Fruit fly (Drosophila melanogaster) whole organism, embryonic: ENCODE measurements around the gene mRpL20.
A peak's percentile ranks its signal among the peaks of the same experiment; 100 is the strongest.

Source experiments
- Adf1 ChIP-seq: fragments of 200-800 bp; sonication (Bioruptor generic); IDR thresholded peaks from 2 replicates; pipeline ENCODE4 v1.3.6; 2022; ENCODE audit warnings: missing biosample characterization, missing genetic modification characterization
- Awh ChIP-seq: fragments of 200-800 bp; sonication (Bioruptor generic); IDR thresholded peaks from 2 replicates; pipeline ENCODE4, ENCODE4 v1.3.6; 2022; ENCODE audit warnings: missing biosample characterization, missing genetic modification characterization
- CG10431 ChIP-seq: fragments of 200-800 bp; sonication (Bioruptor generic); optimal IDR thresholded peaks from 3 replicates; lab custom pipeline; 2018; ENCODE audit warnings: missing biosample characterization, mild to moderate bottlenecking, missing genetic modification characterization
- CG11560 ChIP-seq: fragments of 200-800 bp; sonication (Bioruptor generic); IDR thresholded peaks from 3 replicates; pipeline ENCODE4 v1.3.6; 2022; ENCODE audit warnings: missing biosample characterization, missing genetic modification characterization
- CG13296 ChIP-seq: fragments of 200-800 bp; sonication (Bioruptor generic); optimal IDR thresholded peaks from 3 replicates; lab custom pipeline; 2018; ENCODE audit warnings: missing biosample characterization, mild to moderate bottlenecking, missing genetic modification characterization
- CG13624 ChIP-seq: fragments of 200-800 bp; sonication (Bioruptor generic); optimal IDR thresholded peaks from 2 replicates; lab custom pipeline; 2016; ENCODE audit warnings: missing biosample characterization, missing genetic modification characterization
- CG14965 ChIP-seq: fragments of 200-800 bp; sonication (Bioruptor generic); optimal IDR thresholded peaks from 2 replicates; lab custom pipeline; 2016; ENCODE audit warnings: missing biosample characterization, missing genetic modification characterization, borderline replicate concordance
- CG15011 ChIP-seq: fragments of 200-800 bp; sonication (Bioruptor generic); optimal IDR thresholded peaks from 3 replicates; lab custom pipeline; 2018; ENCODE audit warnings: missing biosample characterization, mild to moderate bottlenecking, missing genetic modification characterization
- CG15696 ChIP-seq: fragments of 200-800 bp; sonication (Bioruptor generic); optimal IDR thresholded peaks from 2 replicates; lab custom pipeline; 2019; ENCODE audit warnings: missing biosample characterization, mild to moderate bottlenecking, missing genetic modification characterization, moderate library complexity
- CG1647 ChIP-seq: fragments of 200-800 bp; sonication (Bioruptor generic); optimal IDR thresholded peaks from 3 replicates; lab custom pipeline; 2016; ENCODE audit warnings: missing biosample characterization, missing genetic modification characterization
- CG17612 ChIP-seq: fragments of 200-800 bp; sonication (Bioruptor generic); IDR thresholded peaks from 2 replicates; pipeline ENCODE4 v1.3.6; 2022; ENCODE audit warnings: missing biosample characterization, missing genetic modification characterization
- CG17912 ChIP-seq: fragments of 200-800 bp; sonication (Bioruptor generic); optimal IDR thresholded peaks from 2 replicates; lab custom pipeline; 2018; ENCODE audit warnings: missing biosample characterization, mild to moderate bottlenecking, missing genetic modification characterization
- CG2129 ChIP-seq: fragments of 200-800 bp; sonication (Bioruptor generic); IDR thresholded peaks from 2 replicates; pipeline ENCODE4 v1.3.6; 2022; ENCODE audit warnings: missing biosample characterization, missing genetic modification characterization; ENCODE audit not compliant: partially characterized antibody
- CG30020 ChIP-seq: fragments of 200-800 bp; optimal IDR thresholded peaks from 2 replicates; lab custom pipeline; 2019; ENCODE audit warnings: missing biosample characterization, mild to moderate bottlenecking, missing genetic modification characterization, moderate library complexity
- CG34224 ChIP-seq: fragments of 200-800 bp; sonication (Bioruptor generic); IDR thresholded peaks from 3 replicates; pipeline ENCODE4 v1.3.6; 2022; ENCODE audit warnings: missing biosample characterization, missing genetic modification characterization; ENCODE audit not compliant: partially characterized antibody
- CG4424 ChIP-seq: fragments of 200-800 bp; sonication (Bioruptor generic); optimal IDR thresholded peaks from 3 replicates; lab custom pipeline; 2016; ENCODE audit warnings: missing biosample characterization, missing genetic modification characterization
- CG6175 ChIP-seq: fragments of 200-800 bp; sonication (Bioruptor generic); IDR thresholded peaks from 3 replicates; pipeline ENCODE4 v1.3.6; 2022; ENCODE audit warnings: missing biosample characterization, missing genetic modification characterization
- CG8281 ChIP-seq: fragments of 200-800 bp; sonication (Bioruptor generic); optimal IDR thresholded peaks from 2 replicates; lab custom pipeline; 2018; ENCODE audit warnings: missing biosample characterization, mild to moderate bottlenecking, missing genetic modification characterization, moderate library complexity
- CG9817 ChIP-seq: fragments of 200-800 bp; sonication (Bioruptor generic); optimal IDR thresholded peaks from 2 replicates; lab custom pipeline; 2018; ENCODE audit warnings: missing biosample characterization, mild to moderate bottlenecking, missing genetic modification characterization, moderate library complexity
- CG9876 ChIP-seq: fragments of 200-800 bp; sonication (Bioruptor generic); optimal IDR thresholded peaks from 2 replicates; lab custom pipeline; 2016; ENCODE audit warnings: missing biosample characterization, missing genetic modification characterization
- CG9932 ChIP-seq: fragments of 200-800 bp; sonication (Bioruptor generic); IDR thresholded peaks from 2 replicates; pipeline ENCODE4 v1.3.6; 2022; ENCODE audit warnings: missing biosample characterization, missing genetic modification characterization
- CTCF ChIP-seq: fragments of 200-800 bp; sonication (Bioruptor generic); optimal IDR thresholded peaks from 2 replicates; lab custom pipeline; 2017; ENCODE audit warnings: missing biosample characterization, mild to moderate bottlenecking, missing genetic modification characterization, moderate library complexity
- CrebB ChIP-seq: fragments of 200-800 bp; sonication (Bioruptor generic); optimal IDR thresholded peaks from 3 replicates; lab custom pipeline; 2018; ENCODE audit warnings: missing biosample characterization, mild to moderate bottlenecking, missing genetic modification characterization
- Dbx ChIP-seq: fragments of 200-800 bp; sonication (Bioruptor generic); IDR thresholded peaks from 3 replicates; pipeline ENCODE4 v1.3.6; 2022; ENCODE audit warnings: missing biosample characterization, missing genetic modification characterization
- Doc2 ChIP-seq: fragments of 200-800 bp; sonication (Bioruptor generic); IDR thresholded peaks from 2 replicates; pipeline ENCODE4 v1.3.6; 2022; ENCODE audit warnings: missing biosample characterization, missing genetic modification characterization
- Doc3 ChIP-seq: fragments of 200-800 bp; sonication (Bioruptor generic); IDR thresholded peaks from 3 replicates; pipeline ENCODE4 v1.3.6; 2022; ENCODE audit warnings: missing biosample characterization, missing genetic modification characterization; ENCODE audit not compliant: partially characterized antibody
- Drgx ChIP-seq: fragments of 200-800 bp; sonication (Bioruptor generic); IDR thresholded peaks from 2 replicates; pipeline ENCODE4 v1.3.6; 2022; ENCODE audit warnings: missing biosample characterization, missing genetic modification characterization
- Gsc ChIP-seq: fragments of 200-800 bp; sonication (Bioruptor generic); IDR thresholded peaks from 2 replicates; pipeline ENCODE4 v1.3.6; 2022; ENCODE audit warnings: missing biosample characterization, missing genetic modification characterization
- Hmx ChIP-seq: fragments of 200-800 bp; sonication (Bioruptor generic); optimal IDR thresholded peaks from 2 replicates; lab custom pipeline; 2016; ENCODE audit warnings: missing biosample characterization, missing genetic modification characterization
- Hr39 ChIP-seq: fragments of >200 bp; optimal IDR thresholded peaks from 2 replicates; lab custom pipeline; 2017
- NK7.1 ChIP-seq: fragments of 200-800 bp; sonication (Bioruptor generic); optimal IDR thresholded peaks from 3 replicates; lab custom pipeline; 2016; ENCODE audit warnings: missing biosample characterization, missing genetic modification characterization
- Rfx ChIP-seq: fragments of 200-800 bp; sonication (Bioruptor generic); IDR thresholded peaks from 2 replicates; pipeline ENCODE4 v1.3.6; 2022; ENCODE audit warnings: missing biosample characterization, missing genetic modification characterization
- Six4 ChIP-seq: fragments of 200-800 bp; sonication (Bioruptor generic); optimal IDR thresholded peaks from 2 replicates; lab custom pipeline; 2016; ENCODE audit warnings: missing biosample characterization, missing genetic modification characterization
- Sry-δ ChIP-seq: fragments of 200-800 bp; sonication (Bioruptor generic); optimal IDR thresholded peaks from 2 replicates; lab custom pipeline; 2016; ENCODE audit warnings: missing biosample characterization, missing genetic modification characterization
- Usf ChIP-seq: fragments of 200-800 bp; sonication (Bioruptor generic); optimal IDR thresholded peaks from 2 replicates; lab custom pipeline; 2017; ENCODE audit warnings: missing genotype, missing biosample characterization, missing genetic modification characterization
- Xrp1 ChIP-seq: fragments of 200-800 bp; sonication (Bioruptor generic); IDR thresholded peaks from 2 replicates; pipeline ENCODE4 v1.3.6; 2022; ENCODE audit warnings: missing biosample characterization, missing genetic modification characterization
- btn ChIP-seq: fragments of 200-800 bp; sonication (Bioruptor generic); optimal IDR thresholded peaks from 2 replicates; lab custom pipeline; 2016; ENCODE audit warnings: missing biosample characterization, missing genetic modification characterization
- ci ChIP-seq: fragments of 200-800 bp; sonication (Bioruptor generic); IDR thresholded peaks from 3 replicates; pipeline ENCODE4 v1.3.6; 2022; ENCODE audit warnings: missing biosample characterization, missing genetic modification characterization
- disco-r ChIP-seq: fragments of 200-800 bp; sonication (Bioruptor generic); optimal IDR thresholded peaks from 2 replicates; lab custom pipeline; 2016; ENCODE audit warnings: missing biosample characterization, missing genetic modification characterization
- esg ChIP-seq: fragments of 200-800 bp; sonication (Bioruptor generic); conservative IDR thresholded peaks from 2 replicates; pipeline ENCODE4 v1.3.6; 2022; ENCODE audit warnings: missing biosample characterization, missing genetic modification characterization
- exex ChIP-seq: fragments of 200-800 bp; sonication (Bioruptor generic); optimal IDR thresholded peaks from 4 replicates; lab custom pipeline; 2018; ENCODE audit warnings: missing biosample characterization, mild to moderate bottlenecking, missing genetic modification characterization, moderate library complexity
- eyg ChIP-seq: fragments of 200-800 bp; sonication (Bioruptor generic); optimal IDR thresholded peaks from 3 replicates; lab custom pipeline; 2016; ENCODE audit warnings: missing biosample characterization, missing genetic modification characterization
- oc ChIP-seq: fragments of 200-800 bp; sonication (Bioruptor generic); optimal IDR thresholded peaks from 2 replicates; lab custom pipeline; 2018; ENCODE audit warnings: missing biosample characterization, mild to moderate bottlenecking, missing genetic modification characterization, moderate library complexity
- otp ChIP-seq: fragments of 200-800 bp; sonication (Bioruptor generic); IDR thresholded peaks from 3 replicates; pipeline ENCODE4, ENCODE4 v1.3.6; 2022; ENCODE audit warnings: missing biosample characterization, missing genetic modification characterization
- phol ChIP-seq: fragments of 200-800 bp; sonication (Bioruptor generic); optimal IDR thresholded peaks from 3 replicates; lab custom pipeline; 2018; ENCODE audit warnings: missing biosample characterization, mild to moderate bottlenecking, missing genetic modification characterization, moderate library complexity
- sens-2 ChIP-seq: fragments of 200-800 bp; sonication (Bioruptor generic); IDR thresholded peaks from 2 replicates; pipeline ENCODE4 v1.3.6; 2022; ENCODE audit warnings: missing biosample characterization, missing genetic modification characterization
- slbo ChIP-seq: fragments of 200-800 bp; sonication (Bioruptor generic); IDR thresholded peaks from 2 replicates; pipeline ENCODE4 v1.3.6; 2022; ENCODE audit warnings: missing biosample characterization, missing genetic modification characterization
- sob ChIP-seq: fragments of 200-800 bp; sonication (Bioruptor generic); IDR thresholded peaks from 2 replicates; pipeline ENCODE4 v1.3.6; 2022; ENCODE audit warnings: missing biosample characterization, missing genetic modification characterization
- sug ChIP-seq: fragments of 200-800 bp; optimal IDR thresholded peaks from 2 replicates; lab custom pipeline; 2019; ENCODE audit warnings: missing biosample characterization, mild to moderate bottlenecking, missing genetic modification characterization, moderate library complexity
- vfl ChIP-seq: fragments of 200-800 bp; sonication (Bioruptor generic); optimal IDR thresholded peaks from 2 replicates; lab custom pipeline; 2016; ENCODE audit warnings: missing biosample characterization, missing genetic modification characterization
- zen2 ChIP-seq: fragments of 200-800 bp; sonication (Bioruptor generic); IDR thresholded peaks from 3 replicates; pipeline ENCODE4 v1.3.6; 2022; ENCODE audit warnings: missing biosample characterization, missing genetic modification characterization; ENCODE audit not compliant: partially characterized antibody

Gene mRpL20

DNA sequence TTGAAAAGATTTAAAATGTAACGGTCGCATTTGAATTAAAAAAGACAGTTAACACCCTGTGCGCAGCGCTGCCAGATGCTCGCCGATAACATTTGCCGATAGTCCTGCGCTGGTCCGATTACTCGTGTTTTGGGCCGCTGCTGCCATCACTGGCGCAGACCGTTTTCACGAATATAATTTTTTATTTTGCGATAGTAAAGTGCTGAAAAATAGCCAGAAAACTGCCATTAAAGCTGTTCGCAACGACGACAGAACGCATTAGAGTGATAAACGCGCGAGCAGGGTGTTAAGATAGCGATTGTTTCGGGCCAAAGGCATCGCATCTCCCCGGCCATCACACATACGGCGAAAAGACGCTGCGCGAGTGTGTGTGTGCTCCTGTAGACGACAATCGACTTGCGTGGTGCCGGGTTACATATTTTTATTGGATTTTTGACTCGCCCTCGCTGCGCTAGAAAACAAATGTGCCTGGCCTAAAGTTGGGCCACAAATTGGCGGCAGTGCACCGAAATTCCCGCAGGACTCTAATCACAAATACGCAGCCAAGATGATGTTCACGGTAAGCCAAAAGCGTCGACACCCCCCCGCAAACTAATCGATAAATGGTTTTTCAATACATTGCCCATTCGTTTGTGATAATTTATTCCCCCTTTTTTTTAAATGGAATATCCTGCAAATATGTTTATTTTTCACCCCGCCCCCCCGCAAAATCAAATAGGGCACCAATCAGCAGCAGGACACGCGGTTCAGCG, 19.2 kb upstream of the mRpL20 start, which contains the start of gene Srrm1 (continued):
- peak; percentile 63 for TF ChIP-seq sob (GFP tag; lab: Robert Waterston, UW)
- no peak for TF ChIP-seq CG15011 (GFP tag; lab: Kevin White, UChicago)
- TF ChIP-seq CG34224 = peak; percentile 86
- TF ChIP-seq Adf1 (GFP tag; lab: Robert Waterston, UW) = peak; percentile 65
- peak; percentile 71 for TF ChIP-seq CG9932 (GFP tag; lab: Robert Waterston, UW)
- TF ChIP-seq CG17912 (GFP tag; lab: Kevin White, UChicago) = no peak
- TF ChIP-seq esg (GFP tag; lab: Robert Waterston, UW) = no peak
- peak; percentile 59; the same call in 1 of the 2 replicates for TF ChIP-seq slbo (GFP tag; lab: Robert Waterston, UW)
- peak; percentile 63 for TF ChIP-seq vfl (GFP tag; lab: Kevin White, UChicago)
- TF ChIP-seq CG2129 (GFP tag; lab: Robert Waterston, UW) = peak; percentile 70
- peak; percentile 31 for TF ChIP-seq CG9876 (GFP tag; lab: Kevin White, UChicago)
- no peak for TF ChIP-seq Hr39 (lab: Kevin White, UChicago)
- TF ChIP-seq zen2 (GFP tag; lab: Robert Waterston, UW) = peak; percentile 61; the same call in 2 of the 3 replicates
- TF ChIP-seq CG17612 (GFP tag; lab: Robert Waterston, UW) = no peak
- no peak for TF ChIP-seq exex (tag; lab: Kevin White, UChicago)
- peak; percentile 53 for TF ChIP-seq oc (tag; lab: Kevin White, UChicago)
- TF ChIP-seq CG30020 = peak; percentile 45
- no peak for TF ChIP-seq Hmx
- TF ChIP-seq sens-2 (GFP tag; lab: Robert Waterston, UW) = no peak
- no peak for TF ChIP-seq CG13296 (GFP tag; lab: Kevin White, UChicago)
- TF ChIP-seq eyg (GFP tag; lab: Kevin White, UChicago) = peak; percentile 1
- TF ChIP-seq phol = peak; percentile 56
- TF ChIP-seq CG11560 = peak; percentile 51; the same call in 2 of the 3 replicates
- no peak for TF ChIP-seq btn (GFP tag; lab: Kevin White, UChicago)
- no peak for TF ChIP-seq CG1647 (GFP tag; lab: Kevin White, UChicago)
- TF ChIP-seq sug (tag; lab: Kevin White, UChicago) = peak; percentile 83
- no peak for TF ChIP-seq Gsc (GFP tag; lab: Robert Waterston, UW)
- TF ChIP-seq CG6175 (GFP tag; lab: Robert Waterston, UW) = no peak
- peak; percentile 24 for TF ChIP-seq CrebB (tag; lab: Kevin White, UChicago)
- TF ChIP-seq disco-r = no peak
- TF ChIP-seq CG9817 (tag; lab: Kevin White, UChicago) = peak; percentile 24
- TF ChIP-seq Awh (GFP tag; lab: Robert Waterston, UW) = no peak
- TF ChIP-seq CG4424 (GFP tag; lab: Kevin White, UChicago) = peak; percentile 26
- no peak for TF ChIP-seq CG14965 (GFP tag; lab: Kevin White, UChicago)
- TF ChIP-seq Rfx (GFP tag; lab: Robert Waterston, UW) = peak; percentile 66
- TF ChIP-seq CG13624 (GFP tag; lab: Kevin White, UChicago) = peak; percentile 75
- 0 out of 2 replicates have a peak, but pooled peaks have one; percentile 10 for TF ChIP-seq Xrp1 (GFP tag; lab: Robert Waterston, UW)
- TF ChIP-seq CG15696 (tag; lab: Kevin White, UChicago) = no peak
- no peak for TF ChIP-seq Doc2
- TF ChIP-seq ci (GFP tag; lab: Robert Waterston, UW) = peak; percentile 83
- TF ChIP-seq CG8281 = no peak
- peak; percentile 79 for TF ChIP-seq Doc3 (GFP tag; lab: Robert Waterston, UW)
- no peak for TF ChIP-seq otp (GFP tag; lab: Robert Waterston, UW)
- peak; percentile 47; the same call in 2 of the 3 replicates for TF ChIP-seq Dbx
- TF ChIP-seq Sry-δ (GFP tag; lab: Kevin White, UChicago) = peak; percentile 97
- TF ChIP-seq CG10431 (GFP tag; lab: Kevin White, UChicago) = no peak
- TF ChIP-seq CTCF = peak; percentile 67
- TF ChIP-seq NK7.1 (GFP tag; lab: Kevin White, UChicago) = no peak
- TF ChIP-seq Six4 = no peak
- TF ChIP-seq Drgx (GFP tag; lab: Robert Waterston, UW) = no peak
- no peak for TF ChIP-seq Usf (GFP tag; lab: Kevin White, UChicago)
